Worm (Caenorhabditis elegans) whole organism, young adult: ENCODE measurements around the gene Y43F8A.2.

Experiments used
- C17E4.6 ChIP-seq: fragments of 200-800 bp; sonication (Bioruptor generic); IDR thresholded peaks from 2 replicates; pipeline ENCODE4 v1.3.6; 2022; ENCODE audit warnings: missing genetic modification reagents, missing genetic modification characterization, missing compliant biosample characterization
- K11D2.4 ChIP-seq: fragments of 200-800 bp; sonication (Bioruptor generic); IDR thresholded peaks from 2 replicates; pipeline ENCODE4 v1.3.6; 2022; ENCODE audit warnings: missing genetic modification reagents, missing genetic modification characterization, missing compliant biosample characterization
- ZK185.1 ChIP-seq: sonication (generic microtip); optimal IDR thresholded peaks from 2 replicates; lab custom pipeline; 2016; ENCODE audit warnings: mild to moderate bottlenecking, missing genetic modification characterization, missing compliant biosample characterization; ENCODE audit not compliant: poor library complexity, severe bottlenecking
- aptf-3 ChIP-seq: fragments of 200-800 bp; sonication (Bioruptor generic); IDR thresholded peaks from 2 replicates; pipeline ENCODE4 v1.3.6; 2022; ENCODE audit warnings: missing genetic modification characterization, missing compliant biosample characterization
- attf-6 ChIP-seq: fragments of 200-800 bp; sonication (Bioruptor generic); IDR thresholded peaks from 2 replicates; pipeline ENCODE4 v1.3.6; 2022; ENCODE audit warnings: missing genetic modification reagents, missing genetic modification characterization, missing compliant biosample characterization
- bed-1 ChIP-seq: fragments of 200-800 bp; sonication (Bioruptor generic); IDR thresholded peaks from 2 replicates; pipeline ENCODE4 v1.3.6; 2022; ENCODE audit warnings: missing genetic modification reagents, missing genetic modification characterization, missing compliant biosample characterization
- ceh-79 ChIP-seq: sonication (generic microtip); optimal IDR thresholded peaks from 2 replicates; lab custom pipeline; 2017; ENCODE audit warnings: mild to moderate bottlenecking, missing genetic modification characterization, missing compliant biosample characterization
- nfya-2 ChIP-seq: fragments of 200-800 bp; sonication (Bioruptor generic); IDR thresholded peaks from 2 replicates; pipeline ENCODE4 v1.3.6; 2022; ENCODE audit warnings: missing genetic modification reagents, missing genetic modification characterization, missing compliant biosample characterization
- snpc-1.3 ChIP-seq: sonication (generic microtip); optimal IDR thresholded peaks from 2 replicates; lab custom pipeline; 2017; ENCODE audit warnings: missing genetic modification characterization, mild to moderate bottlenecking, missing compliant biosample characterization, antibody characterized with exemption, moderate library complexity, missing genotype, missing genetic modification reagents; ENCODE audit not compliant: insufficient read depth
- snpc-4 ChIP-seq, 5 experiments: fragments of 150-350 bp in 1 of 5; sonication (generic microtip) in 4 of 5; optimal IDR thresholded peaks; 2 replicates each; lab custom pipeline; 2014 to 2018; ENCODE audit warnings: missing genetic modification characterization in 5 of 5, missing biosample characterization in 3 of 5, antibody characterized with exemption in 2 of 5, mild to moderate bottlenecking in 2 of 5, missing compliant biosample characterization in 2 of 5, missing genotype in 2 of 5, moderate library complexity in 2 of 5, missing genetic modification reagents in 1 of 5
- tbp1 ChIP-seq: fragments of 200-800 bp; sonication (Bioruptor generic); optimal IDR thresholded peaks from 2 replicates; lab custom pipeline; 2018; ENCODE audit warnings: mild to moderate bottlenecking, missing genetic modification characterization, missing compliant biosample characterization
- xnd-1 ChIP-seq: sonication (generic microtip); optimal IDR thresholded peaks from 2 replicates; lab custom pipeline; 2016; ENCODE audit warnings: missing genotype, missing genetic modification reagents, missing genetic modification characterization, missing compliant biosample characterization
- ztf-22 ChIP-seq: fragments of 200-800 bp; sonication (Bioruptor generic); optimal IDR thresholded peaks from 2 replicates; lab custom pipeline; 2018; ENCODE audit warnings: mild to moderate bottlenecking, missing genetic modification characterization, moderate library complexity, missing compliant biosample characterization
- ztf-3 ChIP-seq: fragments of 200-800 bp; sonication (Bioruptor generic); optimal IDR thresholded peaks from 2 replicates; lab custom pipeline; 2018; ENCODE audit warnings: mild to moderate bottlenecking, missing genetic modification characterization, missing compliant biosample characterization

DNA sequence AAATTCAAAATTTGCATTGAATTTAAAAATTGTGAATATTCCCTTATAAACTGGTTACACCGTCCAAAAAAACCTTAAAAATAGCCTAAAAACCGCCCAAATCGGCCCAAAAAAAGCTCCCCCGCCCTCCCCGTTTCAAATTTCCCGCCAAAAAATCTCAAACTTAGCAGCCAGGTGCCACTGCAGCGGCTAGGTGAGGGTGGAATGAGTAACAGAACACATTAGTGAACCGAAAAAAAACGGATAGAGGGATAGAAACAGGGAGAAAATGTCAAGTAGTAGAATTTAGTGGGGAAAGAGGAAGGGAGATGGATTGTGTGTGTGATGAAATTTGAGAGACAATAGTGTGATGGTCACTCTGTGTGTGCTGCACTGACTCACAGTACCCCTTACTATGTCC, 19.4 kb upstream of the Y43F8A.2 start:
- TF ChIP-seq C17E4.6 (GFP tag; lab: Robert Waterston, UW), result no peak
- TF ChIP-seq nfya-2 (GFP tag; lab: Robert Waterston, UW), result no peak
- no peak for TF ChIP-seq ztf-22
- no peak for TF ChIP-seq snpc-4 (GFP tag; optimal IDR thresholded peaks at IDR 0.05; lab: Kevin White, UChicago)
- TF ChIP-seq snpc-4 (tag; optimal IDR thresholded peaks at IDR 0.05; lab: Kevin White, UChicago), result no peak
- TF ChIP-seq attf-6 (GFP tag; lab: Robert Waterston, UW), result no peak
- TF ChIP-seq ztf-3 (GFP tag; lab: Kevin White, UChicago), result no peak
- no peak for TF ChIP-seq snpc-1.3 (tag; lab: Kevin White, UChicago)
- no peak for TF ChIP-seq ZK185.1
- TF ChIP-seq K11D2.4, result no peak
- no peak for TF ChIP-seq ceh-79 (tag; lab: Kevin White, UChicago)
- no peak for TF ChIP-seq xnd-1 (tag; lab: Kevin White, UChicago)
- TF ChIP-seq bed-1 (GFP tag; lab: Robert Waterston, UW), result no peak
- no peak for TF ChIP-seq tbp1 (GFP tag; lab: Kevin White, UChicago)
- TF ChIP-seq aptf-3 (GFP tag; lab: Robert Waterston, UW), result no peak
